Worm (Caenorhabditis elegans) whole organism, midembryonic: Measurements from ENCODE around the gene bus-8A.

ENCODE experiments used
- T22C8.4 ChIP-seq: fragments of 200-800 bp; sonication (Bioruptor generic); IDR thresholded peaks from 2 replicates; pipeline ENCODE4 v1.3.6; 2022; ENCODE audit warnings: missing genetic modification characterization, missing compliant biosample characterization
- cog-1 ChIP-seq: sonication (generic microtip); optimal IDR thresholded peaks from 2 replicates; lab custom pipeline; 2016; ENCODE audit warnings: missing genetic modification characterization, missing compliant biosample characterization
- flt-1 ChIP-seq: fragments of 200-800 bp; sonication (Bioruptor generic); IDR thresholded peaks from 2 replicates; pipeline ENCODE4 v1.3.6; 2022; ENCODE audit warnings: missing genetic modification characterization, missing compliant biosample characterization
- klf-2 ChIP-seq: fragments of 200-800 bp; sonication (Bioruptor generic); conservative IDR thresholded peaks from 2 replicates; pipeline ENCODE4 v1.3.6; 2022; ENCODE audit warnings: missing genetic modification reagents, missing genetic modification characterization, missing compliant biosample characterization
- med-1 ChIP-seq: sonication (generic microtip); optimal IDR thresholded peaks from 2 replicates; lab custom pipeline; 2017; ENCODE audit warnings: missing genetic modification characterization, mild to moderate bottlenecking, missing compliant biosample characterization, antibody characterized with exemption, missing genetic modification reagents; ENCODE audit not compliant: insufficient read depth
- ref-1 ChIP-seq: fragments of 200-800 bp; sonication (Bioruptor generic); conservative IDR thresholded peaks from 2 replicates; pipeline ENCODE4 v1.3.6; 2022; ENCODE audit warnings: missing genetic modification reagents, missing genetic modification characterization, missing compliant biosample characterization
- tab-1 ChIP-seq: fragments of 200-800 bp; sonication (Bioruptor generic); IDR thresholded peaks from 2 replicates; pipeline ENCODE4 v1.3.6; 2022; ENCODE audit warnings: missing genetic modification characterization, missing compliant biosample characterization
- ztf-23 ChIP-seq: fragments of 200-800 bp; sonication (Bioruptor generic); IDR thresholded peaks from 2 replicates; pipeline ENCODE4 v1.3.6; 2022; ENCODE audit warnings: missing genetic modification reagents, missing genetic modification characterization, missing compliant biosample characterization
- ztf-29 ChIP-seq: fragments of 200-800 bp; sonication (Bioruptor generic); IDR thresholded peaks from 2 replicates; pipeline ENCODE4 v1.3.6; 2022; ENCODE audit warnings: missing genetic modification reagents, missing genetic modification characterization, missing compliant biosample characterization

bus-8A gene

ce11 chrX:5506432-5506977 is 13.8 kb downstream of the bus-8A start:
- TF ChIP-seq tab-1 (GFP tag; lab: Robert Waterston, UW): no peak
- no peak for TF ChIP-seq T22C8.4 (GFP tag; lab: Robert Waterston, UW)
- no peak for TF ChIP-seq med-1 (GFP tag; lab: Kevin White, UChicago)
- no peak for TF ChIP-seq cog-1 (tag; lab: Kevin White, UChicago)
- no peak for TF ChIP-seq ref-1 (GFP tag; lab: Robert Waterston, UW)
- no peak for TF ChIP-seq klf-2 (GFP tag; lab: Robert Waterston, UW)
- no peak for TF ChIP-seq flt-1 (GFP tag; lab: Robert Waterston, UW)
- no peak for TF ChIP-seq ztf-29 (GFP tag; lab: Robert Waterston, UW)
- TF ChIP-seq ztf-23 (GFP tag; lab: Robert Waterston, UW): no peak

ce11 chrX:5507926-5508325 is 15.2 kb downstream of the bus-8A start:
- peak; percentile 53; the same call in 1 of the 2 replicates for TF ChIP-seq T22C8.4 (GFP tag; lab: Robert Waterston, UW)
- TF ChIP-seq med-1 (GFP tag; lab: Kevin White, UChicago): no peak

ce11 chrX:5509114-5509877 is 16.6 kb downstream of the bus-8A start:
- TF ChIP-seq klf-2 (GFP tag; lab: Robert Waterston, UW): no peak
- no peak for TF ChIP-seq ztf-29 (GFP tag; lab: Robert Waterston, UW)
- no peak for TF ChIP-seq T22C8.4 (GFP tag; lab: Robert Waterston, UW)
- TF ChIP-seq med-1 (GFP tag; lab: Kevin White, UChicago): no peak
- TF ChIP-seq tab-1 (GFP tag; lab: Robert Waterston, UW): no peak
- no peak for TF ChIP-seq flt-1 (GFP tag; lab: Robert Waterston, UW)
- no peak for TF ChIP-seq ztf-23 (GFP tag; lab: Robert Waterston, UW)

ce11 chrX:5512227-5512626 is 19.5 kb downstream of the bus-8A start, which contains the start of gene T23F2.3:
T23F2.3 (minus strand) TSS chrX:5512327.
- no peak for TF ChIP-seq flt-1 (GFP tag; lab: Robert Waterston, UW)
- no peak for TF ChIP-seq ztf-29 (GFP tag; lab: Robert Waterston, UW)
- no peak for TF ChIP-seq ref-1 (GFP tag; lab: Robert Waterston, UW)
- no peak for TF ChIP-seq cog-1 (tag; lab: Kevin White, UChicago)
- TF ChIP-seq T22C8.4 (GFP tag; lab: Robert Waterston, UW): no peak
- TF ChIP-seq med-1 (GFP tag; lab: Kevin White, UChicago): no peak
- TF ChIP-seq klf-2 (GFP tag; lab: Robert Waterston, UW): no peak
- no peak for TF ChIP-seq tab-1 (GFP tag; lab: Robert Waterston, UW)
- TF ChIP-seq ztf-23 (GFP tag; lab: Robert Waterston, UW): no peak

- TF ChIP-seq T22C8.4 (GFP tag; lab: Robert Waterston, UW) (no peak), tab-1 (GFP tag; lab: Robert Waterston, UW) (no peak), ztf-23 (GFP tag; lab: Robert Waterston, UW) (no peak), ref-1 (GFP tag; lab: Robert Waterston, UW) (no peak)
Observed at ce11 chrX:5512707-5513106, 20.0 kb downstream of the bus-8A start.

ce11 chrX:5514346-5514745 is 21.6 kb downstream of the bus-8A start:
- TF ChIP-seq ref-1 (GFP tag; lab: Robert Waterston, UW): no peak
- TF ChIP-seq med-1 (GFP tag; lab: Kevin White, UChicago): no peak
- no peak for TF ChIP-seq T22C8.4 (GFP tag; lab: Robert Waterston, UW)
- TF ChIP-seq ztf-29 (GFP tag; lab: Robert Waterston, UW): no peak
- TF ChIP-seq klf-2 (GFP tag; lab: Robert Waterston, UW): no peak

- no peak for TF ChIP-seq med-1 (GFP tag; lab: Kevin White, UChicago)
- no peak for TF ChIP-seq ztf-23 (GFP tag; lab: Robert Waterston, UW)
- no peak for TF ChIP-seq ref-1 (GFP tag; lab: Robert Waterston, UW)
- no peak for TF ChIP-seq flt-1 (GFP tag; lab: Robert Waterston, UW)
- TF ChIP-seq tab-1 (GFP tag; lab: Robert Waterston, UW): no peak
- no peak for TF ChIP-seq ztf-29 (GFP tag; lab: Robert Waterston, UW)
- no peak for TF ChIP-seq klf-2 (GFP tag; lab: Robert Waterston, UW)
- no peak for TF ChIP-seq T22C8.4 (GFP tag; lab: Robert Waterston, UW)
- no peak for TF ChIP-seq cog-1 (tag; lab: Kevin White, UChicago)
Observed at ce11 chrX:5514984-5515383, 22.3 kb downstream of the bus-8A start, which contains the start of gene T23F2.4. T23F2.4 (minus strand) TSS chrX:5515084.

ce11 chrX:5515459-5515858 is 22.7 kb downstream of the bus-8A start:
- TF ChIP-seq tab-1 (GFP tag; lab: Robert Waterston, UW) (no peak), ztf-23 (GFP tag; lab: Robert Waterston, UW) (no peak), T22C8.4 (GFP tag; lab: Robert Waterston, UW) (no peak), cog-1 (tag; lab: Kevin White, UChicago) (no peak), ref-1 (GFP tag; lab: Robert Waterston, UW) (no peak), ztf-29 (GFP tag; lab: Robert Waterston, UW) (no peak), med-1 (GFP tag; lab: Kevin White, UChicago) (no peak), klf-2 (GFP tag; lab: Robert Waterston, UW) (no peak), flt-1 (GFP tag; lab: Robert Waterston, UW) (no peak)

- TF ChIP-seq T22C8.4 (GFP tag; lab: Robert Waterston, UW) (no peak), flt-1 (GFP tag; lab: Robert Waterston, UW) (no peak), tab-1 (GFP tag; lab: Robert Waterston, UW) (no peak), klf-2 (GFP tag; lab: Robert Waterston, UW) (no peak), cog-1 (tag; lab: Kevin White, UChicago) (no peak)
Observed at ce11 chrX:5516365-5516764, 23.6 kb downstream of the bus-8A start.
